Fruit fly (Drosophila melanogaster): Measurements from ENCODE around the gene CG32221.

- TF ChIP-seq toe (GFP tag; optimal IDR thresholded peaks at IDR 0.05) (no peak), CG14711 (tag; optimal IDR thresholded peaks at IDR 0.05) (peak; percentile 41), kay (GFP tag; ENCODE audit: borderline replicate concordance) (no peak), tj (GFP tag; optimal IDR thresholded peaks at IDR 0.05) (peak; percentile 21), CG1620 (GFP tag; optimal IDR thresholded peaks at IDR 0.05) (peak; percentile 61), CG33017 (tag; optimal IDR thresholded peaks at IDR 0.05) (peak; percentile 38), cnc (optimal IDR thresholded peaks at IDR 0.05) (no peak), ovo (GFP tag; optimal IDR thresholded peaks at IDR 0.05) (peak; percentile 53), CG7045 (GFP tag; optimal IDR thresholded peaks at IDR 0.05) (no peak), pad (GFP tag; optimal IDR thresholded peaks at IDR 0.05) (peak; percentile 59), CG12768 (GFP tag; optimal IDR thresholded peaks at IDR 0.05) (no peak), CG5204 (GFP tag; optimal IDR thresholded peaks at IDR 0.05) (no peak), Mnt (GFP tag; optimal IDR thresholded peaks at IDR 0.05) (peak; percentile 63), Clk (GFP tag; optimal IDR thresholded peaks at IDR 0.05) (no peak)
Observed at dm6 chr3L:19834143-19834794, at the start of gene CG32221, which contains the start of gene trc.
